Worm (Caenorhabditis elegans) whole organism, late embryonic: ENCODE results near the gene C04E6.7.

Experiments
- C38D4.7 ChIP-seq: fragments of 200-800 bp; sonication (Bioruptor generic); optimal IDR thresholded peaks from 2 replicates; lab custom pipeline; 2018; ENCODE audit warnings: mild to moderate bottlenecking, missing genetic modification characterization, moderate library complexity, missing compliant biosample characterization
- K02D7.2 ChIP-seq: sonication (generic microtip); optimal IDR thresholded peaks from 2 replicates; lab custom pipeline; 2017; ENCODE audit warnings: mild to moderate bottlenecking, missing genetic modification characterization, missing compliant biosample characterization
- K09A11.1 ChIP-seq: sonication (generic microtip); optimal IDR thresholded peaks from 2 replicates; lab custom pipeline; 2017; ENCODE audit warnings: antibody characterized with exemption, mild to moderate bottlenecking, missing genetic modification characterization, missing compliant biosample characterization; ENCODE audit not compliant: insufficient read depth
- T23F11.4 ChIP-seq: fragments of 200-800 bp; sonication (Bioruptor generic); optimal IDR thresholded peaks from 2 replicates; lab custom pipeline; 2018; ENCODE audit warnings: mild to moderate bottlenecking, missing genetic modification characterization, missing compliant biosample characterization
- ahr-1 ChIP-seq: sonication (generic microtip); optimal IDR thresholded peaks from 2 replicates; lab custom pipeline; 2016; ENCODE audit warnings: missing genetic modification characterization, missing compliant biosample characterization
- ama-1 ChIP-seq: fragments of 150-350 bp; optimal IDR thresholded peaks from 2 replicates; lab custom pipeline; 2014
- ceh-14 ChIP-seq: sonication (generic microtip); optimal IDR thresholded peaks from 2 replicates; lab custom pipeline; 2016; ENCODE audit warnings: missing genotype, missing genetic modification characterization, missing compliant biosample characterization
- ceh-18 ChIP-seq: sonication (generic microtip); optimal IDR thresholded peaks from 2 replicates; lab custom pipeline; 2016; ENCODE audit warnings: missing genetic modification characterization, missing compliant biosample characterization
- ceh-2 ChIP-seq: sonication (generic microtip); optimal IDR thresholded peaks from 2 replicates; lab custom pipeline; 2016; ENCODE audit warnings: missing genotype, missing genetic modification characterization, missing compliant biosample characterization
- ceh-22 ChIP-seq: sonication (generic microtip); optimal IDR thresholded peaks from 2 replicates; lab custom pipeline; 2017; ENCODE audit warnings: missing biosample characterization, missing genetic modification characterization
- ceh-24 ChIP-seq: sonication (generic microtip); optimal IDR thresholded peaks from 2 replicates; lab custom pipeline; 2016; ENCODE audit warnings: mild to moderate bottlenecking, missing genetic modification characterization, missing compliant biosample characterization
- ceh-31 ChIP-seq: sonication (generic microtip); optimal IDR thresholded peaks from 2 replicates; lab custom pipeline; 2016; ENCODE audit warnings: missing genetic modification characterization, missing compliant biosample characterization
- ceh-6 ChIP-seq: fragments of 200-800 bp; sonication (Bioruptor generic); optimal IDR thresholded peaks from 2 replicates; lab custom pipeline; 2018; ENCODE audit warnings: mild to moderate bottlenecking, missing genetic modification characterization, missing compliant biosample characterization
- ceh-9 ChIP-seq: sonication (generic microtip); optimal IDR thresholded peaks from 2 replicates; lab custom pipeline; 2016; ENCODE audit warnings: mild to moderate bottlenecking, missing genetic modification characterization, inconsistent platforms, missing compliant biosample characterization
- dve-1 ChIP-seq: sonication (generic microtip); optimal IDR thresholded peaks from 2 replicates; lab custom pipeline; 2017; ENCODE audit warnings: antibody characterized with exemption, mild to moderate bottlenecking, missing genetic modification characterization, missing compliant biosample characterization
- elt-2 ChIP-seq: sonication (generic microtip); optimal IDR thresholded peaks from 2 replicates; lab custom pipeline; 2016; ENCODE audit warnings: missing genetic modification reagents, missing genetic modification characterization, missing compliant biosample characterization
- elt-4 ChIP-seq: sonication (generic microtip); optimal IDR thresholded peaks from 2 replicates; lab custom pipeline; 2016; ENCODE audit warnings: missing genetic modification characterization, missing compliant biosample characterization
- eyg-1 ChIP-seq: sonication (generic microtip); optimal IDR thresholded peaks from 2 replicates; lab custom pipeline; 2016; ENCODE audit warnings: missing genotype, missing genetic modification characterization, missing compliant biosample characterization
- fax-1 ChIP-seq: sonication (generic microtip); optimal IDR thresholded peaks from 2 replicates; lab custom pipeline; 2016; ENCODE audit warnings: missing genotype, missing genetic modification characterization, missing compliant biosample characterization
- fkh-6 ChIP-seq: sonication (generic microtip); optimal IDR thresholded peaks from 2 replicates; lab custom pipeline; 2016; ENCODE audit warnings: missing genetic modification characterization, missing compliant biosample characterization
- gmeb-2 ChIP-seq: sonication (generic microtip); optimal IDR thresholded peaks from 2 replicates; lab custom pipeline; 2016; ENCODE audit warnings: missing genetic modification characterization, inconsistent platforms, missing compliant biosample characterization
- hlh-15 ChIP-seq: sonication (generic microtip); optimal IDR thresholded peaks from 2 replicates; lab custom pipeline; 2016; ENCODE audit warnings: missing genetic modification characterization, missing compliant biosample characterization
- hlh-30 ChIP-seq: sonication (generic microtip); optimal IDR thresholded peaks from 2 replicates; lab custom pipeline; 2017; ENCODE audit warnings: antibody characterized with exemption, missing genetic modification characterization, missing compliant biosample characterization; ENCODE audit not compliant: insufficient read depth
- hlh-6 ChIP-seq: sonication (generic microtip); optimal IDR thresholded peaks from 2 replicates; lab custom pipeline; 2016; ENCODE audit warnings: missing genotype, missing genetic modification characterization, missing compliant biosample characterization
- lin-11 ChIP-seq: fragments of 200-800 bp; sonication (Bioruptor generic); optimal IDR thresholded peaks from 2 replicates; lab custom pipeline; 2018; ENCODE audit warnings: mild to moderate bottlenecking, missing genetic modification characterization, missing compliant biosample characterization
- madf-2 ChIP-seq: sonication (generic microtip); optimal IDR thresholded peaks from 2 replicates; lab custom pipeline; 2017; ENCODE audit warnings: missing genetic modification characterization, missing compliant biosample characterization
- mec-3 ChIP-seq: sonication (generic microtip); optimal IDR thresholded peaks from 2 replicates; lab custom pipeline; 2016; ENCODE audit warnings: borderline replicate concordance, missing genetic modification characterization, missing compliant biosample characterization
- nhr-11 ChIP-seq: fragments of 150-350 bp; optimal IDR thresholded peaks from 2 replicates; lab custom pipeline; 2014; ENCODE audit warnings: missing biosample characterization, missing genetic modification characterization
- npax-4 ChIP-seq: sonication (generic microtip); optimal IDR thresholded peaks from 2 replicates; lab custom pipeline; 2016; ENCODE audit warnings: missing genetic modification characterization, missing compliant biosample characterization
- odd-2 ChIP-seq: sonication (generic microtip); optimal IDR thresholded peaks from 2 replicates; lab custom pipeline; 2017; ENCODE audit warnings: antibody characterized with exemption, mild to moderate bottlenecking, missing genetic modification characterization, missing compliant biosample characterization
- pat-9 ChIP-seq: fragments of 200-800 bp; sonication (Bioruptor generic); optimal IDR thresholded peaks from 2 replicates; lab custom pipeline; 2018; ENCODE audit warnings: mild to moderate bottlenecking, missing genetic modification characterization, moderate library complexity, missing compliant biosample characterization
- pax-1 ChIP-seq: fragments of 150-350 bp; optimal IDR thresholded peaks from 2 replicates; lab custom pipeline; 2014; ENCODE audit warnings: missing biosample characterization, missing genetic modification characterization
- pqm-1 ChIP-seq: sonication (generic microtip); optimal IDR thresholded peaks from 2 replicates; lab custom pipeline; 2016; ENCODE audit warnings: missing genetic modification characterization, missing compliant biosample characterization
- ref-2 ChIP-seq: sonication (generic microtip); optimal IDR thresholded peaks from 2 replicates; lab custom pipeline; 2016; ENCODE audit warnings: missing genetic modification characterization, missing compliant biosample characterization
- sox-4 ChIP-seq: sonication (generic microtip); optimal IDR thresholded peaks from 2 replicates; lab custom pipeline; 2017; ENCODE audit warnings: mild to moderate bottlenecking, missing genetic modification characterization, inconsistent platforms, missing compliant biosample characterization
- syd-9 ChIP-seq: sonication (generic microtip); optimal IDR thresholded peaks from 2 replicates; lab custom pipeline; 2016; ENCODE audit warnings: mild to moderate bottlenecking, missing genetic modification characterization, moderate library complexity, missing compliant biosample characterization
- tbx-7 ChIP-seq: sonication (generic microtip); optimal IDR thresholded peaks from 2 replicates; lab custom pipeline; 2016; ENCODE audit warnings: missing genotype, missing genetic modification characterization, missing compliant biosample characterization
- ttx-3 ChIP-seq: sonication (generic microtip); optimal IDR thresholded peaks from 2 replicates; lab custom pipeline; 2016; ENCODE audit warnings: missing genetic modification reagents, missing genetic modification characterization, missing compliant biosample characterization
- unc-3 ChIP-seq, 2 experiments: fragments of 200-800 bp in 1 of 2; sonication (Bioruptor generic) in 1 of 2; sonication (generic microtip) in 1 of 2; conservative IDR thresholded peaks in 1 of 2; optimal IDR thresholded peaks in 1 of 2; 2 replicates each; pipeline versions ENCODE4 v1.3.6 to Lab custom; 2016 to 2022; ENCODE audit warnings: missing compliant biosample characterization in 2 of 2, missing genetic modification characterization in 2 of 2, missing genetic modification reagents in 1 of 2
- unc-55 ChIP-seq: sonication (generic microtip); optimal IDR thresholded peaks from 2 replicates; lab custom pipeline; 2017; ENCODE audit warnings: missing biosample characterization, missing genetic modification reagents, missing genetic modification characterization
- ztf-16 ChIP-seq: sonication (generic microtip); optimal IDR thresholded peaks from 2 replicates; lab custom pipeline; 2017; ENCODE audit warnings: missing genetic modification characterization, missing compliant biosample characterization

The C04E6.7 gene

ce11 chrV:5862479-5863188 lies 30.5 kb upstream of the C04E6.7 start, which contains the start of gene F26F12.8:
Gene F26F12.8, minus strand, starts transcription at chrV:5862529.
- TF ChIP-seq eyg-1 (tag; lab: Kevin White, UChicago), result no peak
- no peak for TF ChIP-seq C38D4.7
- no peak for TF ChIP-seq K09A11.1 (tag; lab: Kevin White, UChicago)
- TF ChIP-seq pax-1 (tag; lab: Kevin White, UChicago), result no peak
- no peak for TF ChIP-seq ref-2 (tag; lab: Kevin White, UChicago)
- no peak for TF ChIP-seq ahr-1 (tag; lab: Kevin White, UChicago)
- TF ChIP-seq odd-2, result no peak
- TF ChIP-seq ceh-2 (tag; lab: Kevin White, UChicago), result no peak
- TF ChIP-seq sox-4 (tag; lab: Kevin White, UChicago), result no peak
- TF ChIP-seq pat-9 (tag; lab: Kevin White, UChicago), result no peak
- no peak for TF ChIP-seq ceh-22 (tag; lab: Kevin White, UChicago)
- no peak for TF ChIP-seq ttx-3 (tag; lab: Kevin White, UChicago)
- no peak for TF ChIP-seq ceh-18 (tag; lab: Kevin White, UChicago)
- no peak for TF ChIP-seq hlh-30 (tag; lab: Kevin White, UChicago)

- no peak for TF ChIP-seq ceh-2 (tag; lab: Kevin White, UChicago)
- no peak for TF ChIP-seq ceh-6 (GFP tag; lab: Kevin White, UChicago)
- TF ChIP-seq ceh-22 (tag; lab: Kevin White, UChicago), result no peak
- no peak for TF ChIP-seq ref-2 (tag; lab: Kevin White, UChicago)
- no peak for TF ChIP-seq C38D4.7
- TF ChIP-seq syd-9, result no peak
Measured at ce11 chrV:5865085-5865484, 28.0 kb upstream of the C04E6.7 start, which contains the start of gene F26F12.5. Gene F26F12.5, minus strand, starts transcription at chrV:5865185.

- TF ChIP-seq ama-1 (lab: Kevin White, UChicago) (no peak), ztf-16 (tag; lab: Kevin White, UChicago) (no peak), eyg-1 (tag; lab: Kevin White, UChicago) (no peak), K09A11.1 (tag; lab: Kevin White, UChicago) (no peak), dve-1 (tag; lab: Kevin White, UChicago) (no peak), pqm-1 (tag; lab: Kevin White, UChicago) (no peak), odd-2 (no peak)
- TF ChIP-seq, all 69 proteins: peak for 0
Measured at ce11 chrV:5869227-5869626, 23.9 kb upstream of the C04E6.7 start, which contains the start of gene F26F12.4. Gene F26F12.4, minus strand, starts transcription at chrV:5869327.

- TF ChIP-seq elt-4 (no peak), fax-1 (tag; lab: Kevin White, UChicago) (no peak), gmeb-2 (tag; lab: Kevin White, UChicago) (no peak), unc-3 (GFP tag; conservative IDR thresholded peaks at IDR 0.05; lab: Robert Waterston, UW) (no peak), unc-3 (tag; optimal IDR thresholded peaks at IDR 0.05; lab: Kevin White, UChicago) (no peak), tbx-7 (tag; lab: Kevin White, UChicago) (no peak), hlh-15 (tag; lab: Kevin White, UChicago) (no peak), ceh-24 (tag; lab: Kevin White, UChicago) (no peak), K02D7.2 (tag; lab: Kevin White, UChicago) (no peak), dve-1 (tag; lab: Kevin White, UChicago) (no peak), elt-2 (tag; lab: Kevin White, UChicago) (no peak), ama-1 (lab: Kevin White, UChicago) (no peak), unc-55 (GFP tag; lab: Kevin White, UChicago) (no peak)
Measured at ce11 chrV:5871759-5872158, 21.4 kb upstream of the C04E6.7 start, which contains the start of gene C02G6.2. Gene C02G6.2, plus strand, starts transcription at chrV:5872059.

ce11 chrV:5876966-5877365 lies 16.1 kb upstream of the C04E6.7 start:
- no peak for TF ChIP-seq ceh-22 (tag; lab: Kevin White, UChicago)
- no peak for TF ChIP-seq ceh-31
- no peak for TF ChIP-seq T23F11.4 (GFP tag; lab: Kevin White, UChicago)
- no peak for TF ChIP-seq npax-4 (tag; lab: Kevin White, UChicago)
- no peak for TF ChIP-seq ceh-14 (tag; lab: Kevin White, UChicago)
- no peak for TF ChIP-seq mec-3
- TF ChIP-seq gmeb-2 (tag; lab: Kevin White, UChicago), result no peak
- no peak for TF ChIP-seq madf-2
- TF ChIP-seq nhr-11 (tag; lab: Kevin White, UChicago), result no peak
- TF ChIP-seq fkh-6, result no peak
- no peak for TF ChIP-seq hlh-30 (tag; lab: Kevin White, UChicago)
- no peak for TF ChIP-seq hlh-6 (tag; lab: Kevin White, UChicago)
- no peak for TF ChIP-seq lin-11 (tag; lab: Kevin White, UChicago)
- TF ChIP-seq ceh-9 (tag; lab: Kevin White, UChicago), result no peak
